Worm (Caenorhabditis elegans) whole organism, L4 larva: ENCODE measurements around the gene fbxc-45.

ENCODE experiments used
- ceh-20 ChIP-seq: fragments of 200-800 bp; sonication (Bioruptor generic); IDR thresholded peaks from 2 replicates; pipeline ENCODE4 v1.3.6; 2022; ENCODE audit warnings: missing genetic modification reagents, missing genetic modification characterization, missing compliant biosample characterization
- daf-16 ChIP-seq, 3 experiments: sonication (generic microtip); optimal IDR thresholded peaks; 2 replicates each; lab custom pipeline; 2016 to 2017; ENCODE audit warnings: missing genetic modification characterization in 3 of 3, missing genetic modification reagents in 3 of 3, mild to moderate bottlenecking in 2 of 3, missing compliant biosample characterization in 2 of 3, missing biosample characterization in 1 of 3, moderate library complexity in 1 of 3
- mep-1 ChIP-seq: fragments of 150-350 bp; sonication (generic microtip); optimal IDR thresholded peaks from 3 replicates; lab custom pipeline; 2014; ENCODE audit warnings: missing biosample characterization, missing genetic modification characterization
- nhr-42 ChIP-seq: fragments of 200-800 bp; sonication (Bioruptor generic); IDR thresholded peaks from 2 replicates; pipeline ENCODE4 v1.3.6; 2022; ENCODE audit warnings: missing genetic modification characterization, missing compliant biosample characterization
- nhr-77 ChIP-seq: fragments of 150-350 bp; optimal IDR thresholded peaks from 2 replicates; lab custom pipeline; 2014; ENCODE audit warnings: missing biosample characterization, missing genetic modification characterization
- pha-4 ChIP-seq, 2 experiments: fragments of 150-350 bp in 1 of 2; fragments of 200-800 bp in 1 of 2; sonication (Bioruptor generic) in 1 of 2; IDR thresholded peaks in 1 of 2; optimal IDR thresholded peaks in 1 of 2; 2 replicates each; pipeline versions ENCODE4 v1.3.6 to Lab custom; 2014 to 2022; ENCODE audit warnings: missing genetic modification characterization in 2 of 2, missing genetic modification reagents in 2 of 2, missing biosample characterization in 1 of 2, missing compliant biosample characterization in 1 of 2
- snpc-1.2 ChIP-seq: fragments of 200-800 bp; sonication (Bioruptor generic); IDR thresholded peaks from 2 replicates; pipeline ENCODE4 v1.3.6; 2022; ENCODE audit warnings: missing genetic modification reagents, missing genetic modification characterization, missing compliant biosample characterization
- unc-39 ChIP-seq: sonication (generic microtip); optimal IDR thresholded peaks from 2 replicates; lab custom pipeline; 2017; ENCODE audit warnings: missing biosample characterization, missing genetic modification characterization
- ztf-11 ChIP-seq: fragments of 150-350 bp; optimal IDR thresholded peaks from 2 replicates; lab custom pipeline; 2014; ENCODE audit warnings: missing biosample characterization, missing genetic modification characterization

DNA sequence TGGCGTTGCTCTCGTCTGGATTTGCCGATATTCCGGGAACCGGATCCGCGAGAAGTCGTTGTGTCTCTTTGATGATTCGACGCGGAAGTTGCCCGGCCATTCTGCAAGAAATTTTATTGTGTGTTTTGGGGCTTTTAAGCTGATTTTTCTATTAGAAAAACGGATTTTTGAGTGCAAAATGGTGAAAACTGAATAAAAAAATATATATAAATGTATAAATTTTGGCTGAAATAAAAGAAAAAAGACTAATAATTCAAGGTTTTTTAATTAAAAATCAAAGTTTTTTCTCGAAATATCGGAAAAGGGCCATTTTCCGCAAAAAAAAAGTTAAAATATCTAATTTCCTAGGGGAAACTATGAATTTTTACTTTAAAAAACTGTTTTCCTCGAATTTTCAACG is 3.5 kb upstream of the fbxc-45 start, which contains the start of gene ubc-13:
- TF ChIP-seq unc-39 (tag; lab: Kevin White, UChicago): no peak
- no peak for TF ChIP-seq pha-4 (GFP tag; IDR thresholded peaks at IDR 0.05; lab: Robert Waterston, UW)
- no peak for TF ChIP-seq pha-4 (tag; optimal IDR thresholded peaks at IDR 0.05; lab: Kevin White, UChicago)
- no peak for TF ChIP-seq snpc-1.2 (GFP tag; lab: Robert Waterston, UW)
- TF ChIP-seq nhr-77 (tag; lab: Kevin White, UChicago): no peak
- no peak for TF ChIP-seq ztf-11 (tag; lab: Kevin White, UChicago)
- no peak for TF ChIP-seq nhr-42 (GFP tag; lab: Robert Waterston, UW)
- no peak for TF ChIP-seq daf-16 (GFP tag; optimal IDR thresholded peaks at IDR 0.05; lab: Kevin White, UChicago)
- TF ChIP-seq daf-16 (tag; optimal IDR thresholded peaks at IDR 0.05; lab: Kevin White, UChicago): no peak
- no peak for TF ChIP-seq ceh-20
- no peak for TF ChIP-seq mep-1 (tag; lab: Kevin White, UChicago)
